Fruit fly (Drosophila melanogaster): ENCODE measurements around the gene Ptth.
A peak's percentile ranks its signal among the peaks of the same experiment; 100 is the strongest.

Ptth gene

dm6 chr2L:526924-527307 lies 49.8 kb downstream of the Ptth start:
- TF ChIP-seq cic (GFP tag; optimal IDR thresholded peaks at IDR 0.05) (no peak), Crg-1 (GFP tag; optimal IDR thresholded peaks at IDR 0.05) (no peak), CG33017 (tag; optimal IDR thresholded peaks at IDR 0.05) (no peak), ovo (GFP tag; optimal IDR thresholded peaks at IDR 0.05) (no peak), CG7101 (tag; optimal IDR thresholded peaks at IDR 0.05) (no peak), CG7045 (GFP tag; optimal IDR thresholded peaks at IDR 0.05) (no peak), cnc (optimal IDR thresholded peaks at IDR 0.05) (no peak), CG5204 (GFP tag; optimal IDR thresholded peaks at IDR 0.05) (no peak), CG11617 (GFP tag; optimal IDR thresholded peaks at IDR 0.05) (no peak), bab1 (GFP tag; optimal IDR thresholded peaks at IDR 0.05) (no peak), toe (GFP tag; optimal IDR thresholded peaks at IDR 0.05) (no peak), tj (GFP tag; optimal IDR thresholded peaks at IDR 0.05) (no peak), CG14711 (tag; optimal IDR thresholded peaks at IDR 0.05) (no peak)

- TF ChIP-seq Hr96 (GFP tag; optimal IDR thresholded peaks at IDR 0.05) (peak; percentile 15), tj (GFP tag; optimal IDR thresholded peaks at IDR 0.05) (peak; percentile 79), CG5204 (GFP tag; optimal IDR thresholded peaks at IDR 0.05) (no peak)
These were observed 50.3 kb downstream of the Ptth start for dm6 chr2L:526192-526923.

Data from whole organism, adult.